Worm (Caenorhabditis elegans): ENCODE results near the gene F09B9.4.

DNA sequence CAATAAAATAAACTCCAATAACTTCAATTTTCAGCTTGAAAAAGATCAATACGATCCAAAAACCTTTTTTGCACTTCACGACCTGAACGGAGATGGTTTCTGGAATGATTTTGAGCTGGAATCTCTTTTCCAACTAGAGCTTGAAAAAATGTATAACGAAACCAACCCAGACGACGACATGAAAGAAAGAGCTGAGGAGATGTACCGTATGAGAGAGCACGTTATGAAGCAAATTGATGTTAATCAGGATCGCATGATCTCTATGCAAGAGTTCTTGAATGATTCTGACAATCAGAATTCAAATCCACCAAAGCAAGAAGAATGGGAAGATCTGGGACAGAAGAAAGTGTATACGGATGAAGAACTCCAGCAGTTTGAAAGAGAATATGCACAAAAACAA lies 38.8 kb downstream of the F09B9.4 start:
- no peak for TF ChIP-seq zag-1 (tag; optimal IDR thresholded peaks at IDR 0.05)
- no peak for TF ChIP-seq pqm-1 (tag; optimal IDR thresholded peaks at IDR 0.05)
- no peak for TF ChIP-seq elt-3 (tag; optimal IDR thresholded peaks at IDR 0.05)
- TF ChIP-seq aly-2 (tag; optimal IDR thresholded peaks at IDR 0.05): no peak
- no peak for TF ChIP-seq pha-4 (tag; optimal IDR thresholded peaks at IDR 0.05)
- TF ChIP-seq lin-39 (tag; optimal IDR thresholded peaks at IDR 0.05): no peak
- no peak for TF ChIP-seq ztf-11 (tag; optimal IDR thresholded peaks at IDR 0.05)
- TF ChIP-seq unc-39 (tag; optimal IDR thresholded peaks at IDR 0.05): no peak
- no peak for TF ChIP-seq nhr-237 (tag; optimal IDR thresholded peaks at IDR 0.05)
- no peak for TF ChIP-seq sea-2 (GFP tag; optimal IDR thresholded peaks at IDR 0.05)
